Worm (Caenorhabditis elegans) whole organism, young adult: ENCODE results near the gene F47C12.8.

Experiments
- B0019.2 ChIP-seq: fragments of 200-800 bp; sonication (Bioruptor generic); conservative IDR thresholded peaks from 2 replicates; pipeline ENCODE4 v1.3.6; 2022; ENCODE audit warnings: missing genetic modification reagents, missing genetic modification characterization, missing compliant biosample characterization
- F49E8.2 ChIP-seq: sonication (generic microtip); optimal IDR thresholded peaks from 3 replicates; lab custom pipeline; 2017; ENCODE audit warnings: missing genetic modification characterization, mild to moderate bottlenecking, missing compliant biosample characterization, antibody characterized with exemption, moderate library complexity; ENCODE audit not compliant: insufficient read depth
- efl-1 ChIP-seq: fragments of 150-350 bp; optimal IDR thresholded peaks from 2 replicates; lab custom pipeline; 2014; ENCODE audit warnings: missing biosample characterization, missing genetic modification reagents, missing genetic modification characterization
- ets-4 ChIP-seq: fragments of 200-800 bp; sonication (Bioruptor generic); optimal IDR thresholded peaks from 2 replicates; lab custom pipeline; 2018; ENCODE audit warnings: mild to moderate bottlenecking, missing genetic modification characterization, missing compliant biosample characterization
- fkh-3 ChIP-seq: sonication (generic microtip); optimal IDR thresholded peaks from 2 replicates; lab custom pipeline; 2016; ENCODE audit warnings: mild to moderate bottlenecking, missing genetic modification characterization, missing compliant biosample characterization
- snpc-1.3 ChIP-seq: sonication (generic microtip); optimal IDR thresholded peaks from 2 replicates; lab custom pipeline; 2017; ENCODE audit warnings: missing genetic modification characterization, mild to moderate bottlenecking, missing compliant biosample characterization, antibody characterized with exemption, moderate library complexity, missing genotype, missing genetic modification reagents; ENCODE audit not compliant: insufficient read depth
- sptf-2 ChIP-seq: fragments of 200-800 bp; sonication (Bioruptor generic); optimal IDR thresholded peaks from 2 replicates; lab custom pipeline; 2018; ENCODE audit warnings: mild to moderate bottlenecking, missing genetic modification characterization, missing compliant biosample characterization
- unc-62 ChIP-seq: fragments of 150-350 bp; optimal IDR thresholded peaks from 2 replicates; lab custom pipeline; 2014; ENCODE audit warnings: missing biosample characterization, missing genetic modification reagents, missing genetic modification characterization

DNA sequence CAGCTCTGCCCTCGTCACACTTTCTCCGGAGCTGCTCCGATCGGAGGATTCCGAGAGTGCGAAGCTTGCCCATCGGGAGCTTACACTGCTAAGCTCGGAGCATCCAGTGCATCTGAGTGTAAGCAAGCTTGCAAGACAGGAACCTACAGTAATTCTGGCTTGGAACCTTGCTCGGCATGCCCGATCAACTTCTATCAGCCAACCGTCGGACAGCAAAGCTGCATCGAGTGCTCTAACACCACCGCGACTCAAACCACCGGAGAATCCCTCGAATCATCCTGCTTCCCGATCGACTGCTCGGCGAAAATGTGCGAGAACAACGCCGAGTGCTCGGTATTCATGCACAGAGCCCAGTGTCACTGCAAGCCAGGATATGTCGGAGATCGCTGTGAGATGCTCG, 5.8 kb upstream of the F47C12.8 start:
- TF ChIP-seq B0019.2 (GFP tag; lab: Robert Waterston, UW), result no peak
- TF ChIP-seq unc-62 (GFP tag; lab: Kevin White, UChicago), result no peak
- no peak for TF ChIP-seq snpc-1.3 (tag; lab: Kevin White, UChicago)
- no peak for TF ChIP-seq ets-4 (GFP tag; lab: Kevin White, UChicago)
- no peak for TF ChIP-seq sptf-2
- TF ChIP-seq efl-1 (GFP tag; lab: Kevin White, UChicago), result no peak
- TF ChIP-seq F49E8.2 (tag; lab: Kevin White, UChicago), result no peak
- TF ChIP-seq fkh-3 (tag; lab: Kevin White, UChicago), result no peak
